Worm (Caenorhabditis elegans) whole organism, L1 larva: ENCODE measurements around the gene cpr-3.

ENCODE experiments used
- ceh-82 ChIP-seq, 3 experiments: fragments of 150-350 bp in 1 of 3; sonication (generic microtip) in 2 of 3; optimal IDR thresholded peaks; 2 replicates each; lab custom pipeline; 2014 to 2017; ENCODE audit warnings: missing biosample characterization in 3 of 3, missing genetic modification characterization in 3 of 3
- dpl-1 ChIP-seq, 3 experiments: fragments of 150-350 bp in 2 of 3; sonication (generic microtip) in 1 of 3; optimal IDR thresholded peaks; 2 replicates each; lab custom pipeline; 2014 to 2017; ENCODE audit warnings: missing biosample characterization in 3 of 3, missing genetic modification characterization in 3 of 3, missing genetic modification reagents in 3 of 3
- elt-3 ChIP-seq, 6 experiments: fragments of 150-350 bp in 1 of 6; sonication (generic microtip); optimal IDR thresholded peaks; 2 replicates each; lab custom pipeline; 2017 to 2018; ENCODE audit warnings: missing biosample characterization in 6 of 6, missing genetic modification characterization in 6 of 6, inconsistent platforms in 1 of 6
- ets-5 ChIP-seq: fragments of 200-800 bp; sonication (Bioruptor generic); IDR thresholded peaks from 2 replicates; pipeline ENCODE4 v1.3.6; 2022; ENCODE audit warnings: missing genetic modification characterization, missing compliant biosample characterization
- fkh-10 ChIP-seq: sonication (generic microtip); optimal IDR thresholded peaks from 2 replicates; lab custom pipeline; 2017; ENCODE audit warnings: missing biosample characterization, missing genetic modification reagents, missing genetic modification characterization
- hlh-17 ChIP-seq: fragments of 200-800 bp; sonication (Bioruptor generic); optimal IDR thresholded peaks from 2 replicates; lab custom pipeline; 2018; ENCODE audit warnings: missing genetic modification characterization, mild to moderate bottlenecking, missing compliant biosample characterization, moderate library complexity, borderline replicate concordance
- lin-13 ChIP-seq: fragments of 150-350 bp; optimal IDR thresholded peaks from 2 replicates; lab custom pipeline; 2014; ENCODE audit warnings: missing biosample characterization, missing genetic modification reagents, missing genetic modification characterization
- lsy-2 ChIP-seq, 2 experiments: fragments of 150-350 bp; optimal IDR thresholded peaks; 2 replicates each; lab custom pipeline; 2014; ENCODE audit warnings: missing biosample characterization in 2 of 2, missing genetic modification characterization in 2 of 2
- mdl-1 ChIP-seq, 2 experiments: fragments of 150-350 bp; optimal IDR thresholded peaks; 2 replicates each; lab custom pipeline; 2014 to 2017; ENCODE audit warnings: missing biosample characterization in 2 of 2, missing genetic modification characterization in 2 of 2, inconsistent platforms in 1 of 2
- mep-1 ChIP-seq: fragments of 150-350 bp; optimal IDR thresholded peaks from 2 replicates; lab custom pipeline; 2014; ENCODE audit warnings: missing biosample characterization, missing genetic modification characterization
- nhr-11 ChIP-seq: fragments of 150-350 bp; optimal IDR thresholded peaks from 2 replicates; lab custom pipeline; 2014; ENCODE audit warnings: missing biosample characterization, missing genetic modification characterization
- snpc-4 ChIP-seq: fragments of 150-350 bp; optimal IDR thresholded peaks from 2 replicates; lab custom pipeline; 2014; ENCODE audit warnings: missing biosample characterization, missing genetic modification characterization
- xbp-1 ChIP-seq: sonication (generic microtip); optimal IDR thresholded peaks from 2 replicates; lab custom pipeline; 2016; ENCODE audit warnings: missing genetic modification characterization, missing compliant biosample characterization

DNA sequence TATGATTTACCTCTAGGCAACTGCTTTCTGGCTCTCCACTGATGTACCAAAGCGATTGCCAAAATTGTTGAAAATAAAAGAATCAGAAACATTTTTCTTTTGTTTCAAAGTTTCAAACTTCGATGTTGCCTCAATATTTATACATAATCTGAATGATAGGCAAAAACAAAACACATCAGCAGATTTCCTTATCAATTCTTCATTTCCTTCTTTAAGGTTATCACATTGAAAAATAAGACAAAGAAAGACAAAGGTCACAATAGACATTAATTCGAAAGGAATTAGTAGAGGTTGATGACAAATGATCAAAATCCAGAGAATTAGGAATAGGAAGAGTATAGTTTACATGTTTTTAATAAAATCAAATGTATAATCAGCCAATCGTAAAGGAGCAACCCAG is 7.5 kb downstream of the cpr-3 start, which contains the start of gene cyp-34A2:
- TF ChIP-seq nhr-11 (no peak), lsy-2 (tag; optimal IDR thresholded peaks at IDR 0.05; lab: Kevin White, UChicago) (no peak), fkh-10 (GFP tag; lab: Kevin White, UChicago) (no peak), xbp-1 (no peak), lin-13 (GFP tag; lab: Kevin White, UChicago) (no peak), dpl-1 (GFP tag; optimal IDR thresholded peaks at IDR 0.05; lab: Kevin White, UChicago) (no peak), ets-5 (GFP tag; lab: Robert Waterston, UW) (no peak), mdl-1 (tag; optimal IDR thresholded peaks at IDR 0.05; lab: Kevin White, UChicago) (no peak), mep-1 (tag; lab: Kevin White, UChicago) (no peak), snpc-4 (tag; lab: Kevin White, UChicago) (no peak), hlh-17 (GFP tag; lab: Kevin White, UChicago) (no peak), elt-3 (tag; optimal IDR thresholded peaks at IDR 0.05; lab: Kevin White, UChicago) (no peak), ceh-82 (tag; optimal IDR thresholded peaks at IDR 0.05; lab: Kevin White, UChicago) (no peak)
